Worm (Caenorhabditis elegans) whole organism, young adult: ENCODE measurements around the gene Y105C5A.1274.
"Not testable (repeated sequence)": the region's sequence is repeated elsewhere in the genome, so short reads cannot be mapped to it uniquely, and the experiment has no call there.

Experiments used
- F55B11.4 ChIP-seq: sonication (generic microtip); optimal IDR thresholded peaks from 2 replicates; lab custom pipeline; 2016; ENCODE audit warnings: missing compliant biosample characterization, missing genetic modification characterization, borderline replicate concordance; ENCODE audit not compliant: insufficient read depth
- ama-1 ChIP-seq, 3 experiments: fragments of 150-350 bp in 1 of 3; sonication (generic microtip) in 2 of 3; optimal IDR thresholded peaks; 2 replicates each; lab custom pipeline; 2014 to 2018; ENCODE audit warnings: missing biosample characterization in 2 of 3, missing genetic modification characterization in 2 of 3, missing genetic modification reagents in 2 of 3
- cebp-1 ChIP-seq, 2 experiments: fragments of 200-800 bp in 1 of 2; sonication (Bioruptor generic) in 1 of 2; sonication (generic microtip) in 1 of 2; IDR thresholded peaks in 1 of 2; optimal IDR thresholded peaks in 1 of 2; 2 replicates each; pipeline versions ENCODE4 v1.3.6 to Lab custom; 2017 to 2022; ENCODE audit warnings: missing compliant biosample characterization in 2 of 2, missing genetic modification characterization in 2 of 2, mild to moderate bottlenecking in 1 of 2, missing genetic modification reagents in 1 of 2, moderate library complexity in 1 of 2
- nhr-120 ChIP-seq: fragments of 200-800 bp; sonication (Bioruptor generic); IDR thresholded peaks from 2 replicates; pipeline ENCODE4 v1.3.6; 2022; ENCODE audit warnings: missing genetic modification characterization, missing compliant biosample characterization
- tlf-1 ChIP-seq: fragments of 200-800 bp; sonication (Bioruptor generic); optimal IDR thresholded peaks from 2 replicates; lab custom pipeline; 2018; ENCODE audit warnings: mild to moderate bottlenecking, missing genetic modification characterization, missing compliant biosample characterization
- ztf-25 ChIP-seq: fragments of 200-800 bp; sonication (Bioruptor generic); IDR thresholded peaks from 2 replicates; pipeline ENCODE4 v1.3.6; 2022; ENCODE audit warnings: missing genetic modification reagents, missing genetic modification characterization, missing compliant biosample characterization

DNA sequence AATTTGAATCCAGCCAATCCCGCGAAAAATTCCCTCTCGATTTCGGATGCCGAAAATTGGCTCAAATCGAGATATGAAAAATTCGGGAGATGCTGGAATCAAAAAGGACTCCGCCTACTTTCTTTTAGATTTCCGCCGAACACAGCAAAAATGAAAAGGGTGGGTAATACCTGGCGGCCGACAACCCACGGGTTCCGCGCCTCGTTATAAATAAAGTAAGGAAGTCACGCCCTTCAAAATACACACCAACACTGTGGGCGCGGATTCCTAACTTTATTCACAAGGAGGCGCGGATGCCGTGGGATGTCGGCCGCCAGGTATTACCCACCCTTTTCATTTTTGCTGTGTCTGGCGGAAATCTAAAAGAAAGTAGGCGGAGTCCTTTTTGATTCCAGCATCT lies 14.7 kb downstream of the Y105C5A.1274 start:
- TF ChIP-seq ama-1 (optimal IDR thresholded peaks at IDR 0.05; lab: Kevin White, UChicago); ama-1 (GFP tag; optimal IDR thresholded peaks at IDR 0.05; lab: Kevin White, UChicago); nhr-120 (GFP tag; lab: Robert Waterston, UW); ztf-25 (GFP tag; lab: Robert Waterston, UW); tlf-1 (GFP tag; lab: Kevin White, UChicago); cebp-1 (GFP tag; IDR thresholded peaks at IDR 0.05; lab: Robert Waterston, UW); cebp-1 (tag; optimal IDR thresholded peaks at IDR 0.05; lab: Kevin White, UChicago); F55B11.4 (tag; lab: Kevin White, UChicago): not testable (repeated sequence)
